Worm (Caenorhabditis elegans): ENCODE measurements around the gene F58A4.1.

Gene F58A4.1

DNA sequence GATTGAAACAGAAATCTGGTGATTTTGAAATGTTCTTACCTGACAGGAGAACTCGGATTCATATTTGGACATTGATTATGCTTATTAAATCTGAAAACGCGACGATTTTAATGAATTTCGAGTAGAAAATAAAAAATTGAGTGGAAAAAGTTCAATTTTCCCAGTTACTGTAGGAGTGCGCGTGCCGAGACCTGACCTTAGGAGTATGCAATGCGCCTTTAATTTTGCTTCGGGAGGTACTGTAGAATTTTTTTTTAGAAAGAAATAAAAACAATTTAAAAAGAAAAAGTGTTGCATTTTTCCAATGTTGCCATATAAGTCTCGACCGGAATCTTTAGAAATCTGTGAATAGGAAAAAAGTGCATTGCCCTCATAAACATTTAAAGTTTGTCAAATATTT lies 32.3 kb upstream of the F58A4.1 start, which contains the start of gene C48B4.11:
C48B4.11 (minus strand) TSS at position 143 of the 400 bp plus-strand sequence.
- TF ChIP-seq ceh-13 (GFP tag; optimal IDR thresholded peaks at IDR 0.05) (no peak), flt-1 (GFP tag; IDR thresholded peaks at IDR 0.05) (no peak), ama-1 (optimal IDR thresholded peaks at IDR 0.05) (no peak), ceh-36 (tag; optimal IDR thresholded peaks at IDR 0.05) (no peak), hnd-1 (tag; optimal IDR thresholded peaks at IDR 0.05) (no peak), ets-7 (tag; optimal IDR thresholded peaks at IDR 0.05) (no peak), F13C5.2 (tag; optimal IDR thresholded peaks at IDR 0.05) (no peak), tbx-11 (GFP tag; IDR thresholded peaks at IDR 0.05) (no peak), hmg-4 (GFP tag; optimal IDR thresholded peaks at IDR 0.05) (no peak), B0310.2 (tag; optimal IDR thresholded peaks at IDR 0.05) (no peak)

DNA sequence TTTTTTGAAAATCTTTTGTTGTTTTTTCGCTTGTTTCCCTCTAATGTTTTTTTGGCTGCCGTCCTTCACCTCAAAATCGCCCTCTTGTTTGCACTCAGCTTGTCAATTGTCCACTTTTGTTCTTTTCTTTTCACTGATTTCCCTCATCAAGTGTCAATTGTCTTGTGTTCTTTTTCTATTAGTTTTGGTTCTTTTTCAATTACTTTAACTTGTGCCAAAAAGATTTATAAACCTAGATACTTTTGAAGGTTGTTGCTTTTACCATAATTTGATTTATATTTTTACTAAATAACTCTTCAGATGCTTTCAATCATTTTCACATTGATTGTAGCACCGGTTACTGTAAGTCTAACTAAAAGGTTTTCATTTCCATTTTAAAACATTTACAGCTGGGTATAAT lies 29.8 kb upstream of the F58A4.1 start, which contains the start of gene C48B4.13:
C48B4.13 (plus strand) TSS at position 301 of the 400 bp plus-strand sequence.
- TF ChIP-seq tbx-37 (GFP tag; conservative IDR thresholded peaks at IDR 0.05) (no peak), tra-4 (tag; optimal IDR thresholded peaks at IDR 0.05) (no peak), pes-1 (GFP tag; IDR thresholded peaks at IDR 0.05) (no peak), ama-1 (optimal IDR thresholded peaks at IDR 0.05) (no peak), hmbx-1 (tag; optimal IDR thresholded peaks at IDR 0.05) (no peak), ceh-36 (tag; optimal IDR thresholded peaks at IDR 0.05) (no peak), F13C5.2 (tag; optimal IDR thresholded peaks at IDR 0.05) (no peak)

DNA sequence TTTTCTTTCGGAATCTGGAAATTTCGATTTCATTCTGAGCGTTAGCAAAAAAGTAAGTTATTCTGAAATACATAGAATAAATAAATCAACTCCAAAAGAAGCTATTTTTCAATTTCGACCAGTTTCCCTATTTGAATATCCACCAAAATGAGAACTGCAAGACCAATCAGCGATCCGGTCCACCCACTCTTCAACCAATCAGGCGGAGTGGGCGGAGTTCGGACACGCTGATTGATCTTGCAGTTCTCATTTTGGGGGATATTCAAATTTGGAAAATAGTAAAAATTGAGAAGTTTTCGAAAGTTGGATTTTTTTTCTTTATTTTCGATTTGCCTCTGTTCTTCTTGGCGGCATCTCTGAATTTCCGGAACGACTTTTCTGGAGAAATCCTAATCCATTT lies 27.4 kb upstream of the F58A4.1 start:
- no peak for TF ChIP-seq ceh-36 (tag; optimal IDR thresholded peaks at IDR 0.05)
- TF ChIP-seq tra-4 (tag; optimal IDR thresholded peaks at IDR 0.05) = no peak
- TF ChIP-seq tbx-37 (GFP tag; conservative IDR thresholded peaks at IDR 0.05) = no peak
- no peak for TF ChIP-seq hmg-4 (GFP tag; optimal IDR thresholded peaks at IDR 0.05)
- no peak for TF ChIP-seq ceh-13 (GFP tag; optimal IDR thresholded peaks at IDR 0.05)
- TF ChIP-seq B0310.2 (tag; optimal IDR thresholded peaks at IDR 0.05) = no peak
- TF ChIP-seq hmbx-1 (tag; optimal IDR thresholded peaks at IDR 0.05) = no peak
- TF ChIP-seq F13C5.2 (tag; optimal IDR thresholded peaks at IDR 0.05) = no peak
- TF ChIP-seq flt-1 (GFP tag; IDR thresholded peaks at IDR 0.05) = no peak
- TF ChIP-seq pes-1 (GFP tag; IDR thresholded peaks at IDR 0.05) = no peak
- TF ChIP-seq sea-1 (GFP tag; conservative IDR thresholded peaks at IDR 0.05) = no peak
- TF ChIP-seq hnd-1 (tag; optimal IDR thresholded peaks at IDR 0.05) = no peak

DNA sequence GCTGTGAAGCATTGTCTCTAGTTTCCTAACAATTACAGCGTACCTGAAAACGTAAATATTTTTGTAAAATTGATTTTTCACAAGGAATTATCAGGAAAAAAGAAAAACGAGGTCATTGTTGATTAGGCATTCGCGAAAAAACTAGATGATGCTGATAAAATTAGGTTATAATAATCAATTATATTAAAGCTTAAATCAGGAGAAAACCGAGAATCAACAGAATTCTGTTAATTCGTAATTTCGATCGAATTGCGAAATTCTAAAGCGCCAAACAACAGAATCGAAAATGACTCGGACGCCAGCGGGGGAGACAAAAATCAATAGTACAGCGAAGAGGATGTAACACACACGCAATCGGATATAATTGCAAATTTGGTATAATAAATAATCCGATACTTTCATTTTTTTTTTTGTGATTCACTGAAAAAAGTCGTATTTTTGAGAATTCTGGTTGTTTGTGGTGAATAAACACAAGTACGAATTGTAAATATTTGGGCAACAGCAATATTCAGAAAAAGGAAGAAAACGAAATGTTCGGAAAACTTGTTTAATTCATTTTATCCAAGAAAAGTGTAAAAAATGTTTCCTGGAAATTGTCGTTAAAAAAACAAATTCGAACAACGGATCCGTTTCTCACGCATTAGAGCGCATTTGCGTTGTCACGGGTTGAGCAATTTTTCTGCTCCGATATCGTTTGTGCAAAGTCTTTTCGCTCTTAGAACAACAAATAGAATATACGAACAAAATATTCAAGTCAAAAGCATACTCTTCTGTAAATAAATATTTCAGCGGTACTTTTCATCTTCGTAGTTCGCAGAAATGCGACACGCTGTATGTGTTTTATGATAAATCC lies 18.0 kb upstream of the F58A4.1 start, which contains the start of gene ced-7:
ced-7 (minus strand) TSS at position 51 of the 853 bp plus-strand sequence.
- no peak for TF ChIP-seq sea-1 (GFP tag; conservative IDR thresholded peaks at IDR 0.05)

DNA sequence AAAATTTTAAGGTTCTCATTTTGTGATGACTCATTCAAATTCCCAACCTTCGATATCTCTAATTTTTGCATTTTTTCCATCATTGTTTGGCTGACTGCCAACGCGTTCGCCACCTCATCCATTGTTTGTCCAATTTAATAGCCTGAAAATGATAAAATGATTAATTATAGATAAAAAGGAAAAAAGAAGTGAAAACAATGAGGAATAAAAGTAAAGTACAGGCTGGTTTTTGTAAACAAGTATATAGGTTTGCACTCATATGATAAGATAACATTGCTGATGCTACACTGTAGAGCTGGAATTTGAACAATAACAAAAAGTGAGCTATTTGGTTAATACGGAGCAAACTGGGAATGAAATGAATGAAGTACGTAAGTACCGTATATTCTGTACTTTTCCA lies 16.0 kb upstream of the F58A4.1 start, which contains the start of gene C48B4.3:
C48B4.3 (minus strand) TSS at position 149 of the 400 bp plus-strand sequence.
- no peak for TF ChIP-seq ceh-13 (GFP tag; optimal IDR thresholded peaks at IDR 0.05)
- TF ChIP-seq tbx-11 (GFP tag; IDR thresholded peaks at IDR 0.05) = no peak
- no peak for TF ChIP-seq hmbx-1 (tag; optimal IDR thresholded peaks at IDR 0.05)
- TF ChIP-seq aly-1 (tag; optimal IDR thresholded peaks at IDR 0.05) = no peak
- no peak for TF ChIP-seq pes-1 (GFP tag; IDR thresholded peaks at IDR 0.05)
- no peak for TF ChIP-seq B0310.2 (tag; optimal IDR thresholded peaks at IDR 0.05)
- TF ChIP-seq tra-4 (tag; optimal IDR thresholded peaks at IDR 0.05) = no peak
- no peak for TF ChIP-seq ama-1 (optimal IDR thresholded peaks at IDR 0.05)

DNA sequence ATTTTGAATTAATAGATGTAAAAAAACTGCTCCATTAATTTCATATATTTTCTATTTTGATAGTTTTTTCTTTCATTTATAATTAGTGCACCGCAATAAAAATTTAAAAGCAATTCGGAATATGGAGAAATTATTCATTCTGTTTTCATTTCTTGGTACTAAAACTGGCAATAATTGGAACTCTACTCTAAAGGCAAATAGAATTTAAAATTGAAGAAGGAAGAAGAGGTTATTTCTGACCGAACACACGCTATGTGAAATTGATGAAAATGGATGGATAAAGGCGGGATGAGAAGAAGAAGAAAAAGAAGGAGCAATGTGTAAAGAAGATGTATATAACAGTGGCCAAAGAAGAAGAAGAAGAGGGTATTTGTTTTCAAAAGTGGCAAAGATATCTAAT lies 15.0 kb upstream of the F58A4.1 start:
- no peak for TF ChIP-seq tra-4 (tag; optimal IDR thresholded peaks at IDR 0.05)
- no peak for TF ChIP-seq hmg-4 (GFP tag; optimal IDR thresholded peaks at IDR 0.05)

DNA sequence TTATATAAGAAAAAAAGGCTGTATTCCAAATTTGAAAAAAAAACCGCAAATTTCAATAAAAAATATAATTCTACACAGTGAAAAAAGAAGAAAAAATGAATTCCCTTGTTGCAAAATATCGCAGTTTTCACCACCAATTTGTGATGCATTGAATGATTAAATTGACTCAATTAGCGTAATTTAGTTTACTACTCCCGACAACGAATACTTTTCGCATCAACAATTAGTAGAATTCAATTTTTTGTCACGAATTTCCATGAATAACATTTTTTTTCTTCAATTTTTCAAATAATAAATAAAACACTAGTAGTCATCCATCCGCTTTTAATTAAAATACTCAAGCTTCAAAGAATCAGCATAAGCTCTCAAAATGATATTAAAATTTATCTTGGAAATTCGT lies 13.0 kb upstream of the F58A4.1 start:
- TF ChIP-seq hmg-4 (GFP tag; optimal IDR thresholded peaks at IDR 0.05) = no peak
- no peak for TF ChIP-seq B0310.2 (tag; optimal IDR thresholded peaks at IDR 0.05)
- no peak for TF ChIP-seq F13C5.2 (tag; optimal IDR thresholded peaks at IDR 0.05)
- no peak for TF ChIP-seq ama-1 (optimal IDR thresholded peaks at IDR 0.05)
- TF ChIP-seq tbx-11 (GFP tag; IDR thresholded peaks at IDR 0.05) = no peak
- TF ChIP-seq ceh-36 (tag; optimal IDR thresholded peaks at IDR 0.05) = no peak
- no peak for TF ChIP-seq sea-1 (GFP tag; conservative IDR thresholded peaks at IDR 0.05)
- no peak for TF ChIP-seq ets-7 (tag; optimal IDR thresholded peaks at IDR 0.05)
- no peak for TF ChIP-seq aly-1 (tag; optimal IDR thresholded peaks at IDR 0.05)

DNA sequence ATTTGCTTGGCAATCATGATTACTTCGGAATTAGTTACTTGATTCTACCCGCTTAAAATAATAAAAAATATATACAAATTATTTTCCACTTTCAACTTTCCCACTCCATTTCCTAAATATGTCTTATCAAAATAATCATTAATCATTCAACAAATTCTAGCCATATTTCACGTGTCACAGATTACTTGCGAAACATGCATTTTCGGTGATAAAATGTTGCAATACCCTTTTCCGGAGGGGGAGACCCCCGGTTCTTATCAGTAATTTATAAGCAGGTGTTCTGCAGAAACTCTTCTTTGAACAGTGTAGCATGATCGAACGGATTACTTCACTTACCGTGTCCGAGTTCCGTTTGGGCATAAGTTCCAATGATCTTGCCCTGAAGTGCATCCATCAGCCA lies 8.1 kb upstream of the F58A4.1 start:
- no peak for TF ChIP-seq scrt-1 (GFP tag; IDR thresholded peaks at IDR 0.05)
- TF ChIP-seq tbx-11 (GFP tag; IDR thresholded peaks at IDR 0.05) = no peak
- no peak for TF ChIP-seq tbx-37 (GFP tag; conservative IDR thresholded peaks at IDR 0.05)
- TF ChIP-seq aly-1 (tag; optimal IDR thresholded peaks at IDR 0.05) = no peak
- TF ChIP-seq F13C5.2 (tag; optimal IDR thresholded peaks at IDR 0.05) = no peak
- no peak for TF ChIP-seq sea-1 (GFP tag; conservative IDR thresholded peaks at IDR 0.05)
- TF ChIP-seq hmbx-1 (tag; optimal IDR thresholded peaks at IDR 0.05) = no peak
- no peak for TF ChIP-seq hnd-1 (tag; optimal IDR thresholded peaks at IDR 0.05)
- no peak for TF ChIP-seq B0310.2 (tag; optimal IDR thresholded peaks at IDR 0.05)
- no peak for TF ChIP-seq hmg-4 (GFP tag; optimal IDR thresholded peaks at IDR 0.05)
- no peak for TF ChIP-seq ets-7 (tag; optimal IDR thresholded peaks at IDR 0.05)
- TF ChIP-seq pes-1 (GFP tag; IDR thresholded peaks at IDR 0.05) = no peak

Data from whole organism, early embryonic.